Worm (Caenorhabditis elegans): Measurements from ENCODE around the gene W09D10.4.

The W09D10.4 gene

ce11 chrIII:10746406-10746807 is 30.4 kb upstream of the W09D10.4 start (continued):
- TF ChIP-seq duxl-1 (tag; optimal IDR thresholded peaks at IDR 0.05; ENCODE audit: poor library complexity) = no peak
- peak; percentile 39; the same call in 1 of the 2 replicates for TF ChIP-seq egl-43 (GFP tag; IDR thresholded peaks at IDR 0.05)
- no peak for TF ChIP-seq madf-9 (GFP tag; conservative IDR thresholded peaks at IDR 0.05)
- TF ChIP-seq tag-97 (GFP tag; IDR thresholded peaks at IDR 0.05) = no peak
- TF ChIP-seq tra-1 (GFP tag; IDR thresholded peaks at IDR 0.05) = 0 out of 2 replicates have a peak, but pooled peaks have one; percentile 7
- TF ChIP-seq T26A8.4 (GFP tag; IDR thresholded peaks at IDR 0.05) = 0 out of 2 replicates have a peak, but pooled peaks have one; percentile 52
- TF ChIP-seq fos-1 (tag; optimal IDR thresholded peaks at IDR 0.05) = no peak
- TF ChIP-seq lim-7 (GFP tag; IDR thresholded peaks at IDR 0.05) = peak; percentile 59; the same call in 1 of the 2 replicates
- TF ChIP-seq F26F4.8 (GFP tag; conservative IDR thresholded peaks at IDR 0.05) = 0 out of 2 replicates have a peak, but pooled peaks have one; percentile 20
- no peak for TF ChIP-seq nhr-111 (GFP tag; optimal IDR thresholded peaks at IDR 0.05)
- no peak for TF ChIP-seq Y75B8A.6 (GFP tag; IDR thresholded peaks at IDR 0.05)
- peak; percentile 91 for TF ChIP-seq F49E8.2 (tag; optimal IDR thresholded peaks at IDR 0.05; ENCODE audit: borderline replicate concordance)

DNA sequence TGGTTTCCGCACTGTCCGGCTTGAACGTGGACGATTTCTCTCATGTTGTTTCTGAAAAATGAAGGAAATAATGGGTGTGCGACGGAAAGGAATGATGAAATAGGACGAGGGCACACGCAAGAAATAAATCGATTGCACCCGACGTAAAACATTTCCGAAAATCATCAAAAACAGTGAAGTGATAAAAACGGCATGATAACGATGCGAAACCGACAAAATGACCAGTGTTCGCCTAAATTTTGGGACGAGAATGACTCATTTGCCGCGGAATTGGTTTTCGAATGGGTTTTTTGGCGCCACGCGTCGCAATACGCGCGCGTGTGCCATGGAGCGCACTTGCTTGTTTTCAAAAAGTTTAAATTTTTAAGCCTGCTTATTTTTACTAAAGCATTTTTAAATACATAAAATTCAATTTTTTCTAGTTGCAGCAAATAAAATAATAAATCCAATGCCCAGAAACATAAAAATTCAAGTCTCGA is 26.4 kb upstream of the W09D10.4 start, which contains the start of the genes tbb-1 and rib-2:
Gene tbb-1, minus strand, starts transcription at position 51 of the 479 bp plus-strand sequence.
Gene rib-2, plus strand, starts transcription at position 429 of the 479 bp plus-strand sequence.
- peak; percentile 68 for TF ChIP-seq nhr-10 (tag; optimal IDR thresholded peaks at IDR 0.05)
- TF ChIP-seq lir-3 (tag; optimal IDR thresholded peaks at IDR 0.05) = no peak
- TF ChIP-seq snpc-1.2 (GFP tag; IDR thresholded peaks at IDR 0.05) = 0 out of 2 replicates have a peak, but pooled peaks have one; percentile 48
- no peak for TF ChIP-seq nhr-237 (tag; optimal IDR thresholded peaks at IDR 0.05)
- TF ChIP-seq nhr-11 (tag; optimal IDR thresholded peaks at IDR 0.05) = peak; percentile 16
- no peak for TF ChIP-seq daf-8 (GFP tag; IDR thresholded peaks at IDR 0.05)
- TF ChIP-seq ceh-20 (GFP tag; IDR thresholded peaks at IDR 0.05) = 0 out of 2 replicates have a peak, but pooled peaks have one; percentile 18
- TF ChIP-seq nhr-25 (tag; optimal IDR thresholded peaks at IDR 0.05; ENCODE audit: borderline replicate concordance, insufficient read depth) = peak; percentile 71
- peak; percentile 58 for TF ChIP-seq rbr-2 (tag; optimal IDR thresholded peaks at IDR 0.05)
- TF ChIP-seq F44E2.7 (GFP tag; IDR thresholded peaks at IDR 0.05) = 0 out of 2 replicates have a peak, but pooled peaks have one; percentile 27
- TF ChIP-seq ztf-11 (tag; optimal IDR thresholded peaks at IDR 0.05) = no peak
- peak; percentile 69 for TF ChIP-seq zfp-3 (GFP tag; conservative IDR thresholded peaks at IDR 0.05)
- peak; percentile 18 for TF ChIP-seq spr-1 (tag; optimal IDR thresholded peaks at IDR 0.05)
- no peak for TF ChIP-seq saeg-2 (GFP tag; IDR thresholded peaks at IDR 0.05)
- no peak for TF ChIP-seq Y75B8A.6 (GFP tag; IDR thresholded peaks at IDR 0.05)
- no peak for TF ChIP-seq egl-27 (tag; optimal IDR thresholded peaks at IDR 0.05)
- TF ChIP-seq lin-1 (GFP tag; IDR thresholded peaks at IDR 0.05) = peak; percentile 97
- TF ChIP-seq mxl-3 (GFP tag; optimal IDR thresholded peaks at IDR 0.05) = peak; percentile 90
- no peak for TF ChIP-seq vab-7 (GFP tag; IDR thresholded peaks at IDR 0.05)
- TF ChIP-seq nhr-41 (GFP tag; IDR thresholded peaks at IDR 0.05) = peak; percentile 68; the same call in 1 of the 2 replicates
- TF ChIP-seq lsy-2 (tag; optimal IDR thresholded peaks at IDR 0.05) = peak in 1 of 2 experiments; percentile 87
- peak; percentile 85 for TF ChIP-seq tra-1 (GFP tag; IDR thresholded peaks at IDR 0.05)
- peak; percentile 77 for TF ChIP-seq arid-1 (GFP tag; conservative IDR thresholded peaks at IDR 0.05)
- TF ChIP-seq unc-130 (GFP tag; optimal IDR thresholded peaks at IDR 0.05) = peak; percentile 95
- peak; percentile 65 for TF ChIP-seq T26A8.4 (GFP tag; IDR thresholded peaks at IDR 0.05)
- peak; percentile 76 for TF ChIP-seq nhr-102 (tag; optimal IDR thresholded peaks at IDR 0.05)
- no peak for TF ChIP-seq ceh-62 (tag; optimal IDR thresholded peaks at IDR 0.05)
- no peak for TF ChIP-seq F10B5.3 (tag; optimal IDR thresholded peaks at IDR 0.05)
- peak; percentile 85 for TF ChIP-seq nhr-28 (tag; optimal IDR thresholded peaks at IDR 0.05)
- peak; percentile 99 for TF ChIP-seq lin-38 (GFP tag; IDR thresholded peaks at IDR 0.05)
- TF ChIP-seq mdt-29 (GFP tag; IDR thresholded peaks at IDR 0.05) = 0 out of 2 replicates have a peak, but pooled peaks have one; percentile 39
- TF ChIP-seq mep-1 (tag; optimal IDR thresholded peaks at IDR 0.05) = peak; percentile 86
- TF ChIP-seq ceh-28 (tag; optimal IDR thresholded peaks at IDR 0.05) = no peak
- TF ChIP-seq hif-1 (tag; optimal IDR thresholded peaks at IDR 0.05) = peak in 1 of 2 experiments; percentile 71
- no peak for TF ChIP-seq lin-39 (tag; optimal IDR thresholded peaks at IDR 0.05)
- no peak for TF ChIP-seq zag-1 (tag; optimal IDR thresholded peaks at IDR 0.05)
- TF ChIP-seq hlh-30 (tag; optimal IDR thresholded peaks at IDR 0.05; ENCODE audit: insufficient read depth) = peak; percentile 88
- TF ChIP-seq nhr-76 (tag; optimal IDR thresholded peaks at IDR 0.05) = no peak
- peak; percentile 94 for TF ChIP-seq dmd-6 (GFP tag; IDR thresholded peaks at IDR 0.05)

All from whole organism, L4 larva.